Fruit fly (Drosophila melanogaster) whole organism, wandering third instar larva: ENCODE results near the gene Rala.

Experiments used
- Dfd ChIP-seq: fragments of >200 bp; optimal IDR thresholded peaks from 2 replicates; lab custom pipeline; 2017; ENCODE audit warnings: missing biosample characterization, missing genetic modification characterization
- GATAd ChIP-seq: sonication (Bioruptor generic); optimal IDR thresholded peaks from 2 replicates; lab custom pipeline; 2016; ENCODE audit warnings: missing biosample characterization, missing genetic modification characterization
- Hnf4 ChIP-seq: fragments of 200-800 bp; sonication (Bioruptor generic); optimal IDR thresholded peaks from 2 replicates; lab custom pipeline; 2016; ENCODE audit warnings: missing biosample characterization, mild to moderate bottlenecking, missing genetic modification characterization
- Hr78 ChIP-seq: fragments of >200 bp; optimal IDR thresholded peaks from 2 replicates; lab custom pipeline; 2017; ENCODE audit warnings: missing biosample characterization, missing genetic modification characterization
- Jra ChIP-seq: sonication (Bioruptor generic); optimal IDR thresholded peaks from 2 replicates; lab custom pipeline; 2016; ENCODE audit warnings: missing biosample characterization, missing genetic modification characterization
- Myc ChIP-seq: fragments of >200 bp; optimal IDR thresholded peaks from 2 replicates; lab custom pipeline; 2017
- N ChIP-seq: fragments of >200 bp; optimal IDR thresholded peaks from 2 replicates; lab custom pipeline; 2018; ENCODE audit warnings: missing biosample characterization, missing external identifiers, missing genetic modification characterization
- OdsH ChIP-seq: fragments of 200-800 bp; sonication (Bioruptor generic); optimal IDR thresholded peaks from 2 replicates; lab custom pipeline; 2016; ENCODE audit warnings: missing biosample characterization, mild to moderate bottlenecking, missing genetic modification characterization
- Sp1 ChIP-seq: fragments of 200-800 bp; sonication (Bioruptor generic); optimal IDR thresholded peaks from 3 replicates; lab custom pipeline; 2019; ENCODE audit warnings: missing biosample characterization, mild to moderate bottlenecking, missing genetic modification characterization, moderate library complexity
- br ChIP-seq: fragments of 200-800 bp; sonication (Bioruptor generic); optimal IDR thresholded peaks from 2 replicates; lab custom pipeline; 2016; ENCODE audit warnings: missing biosample characterization, missing genetic modification characterization
- foxo ChIP-seq, 2 experiments: fragments of 200-800 bp; sonication (Bioruptor generic); optimal IDR thresholded peaks; 2 replicates in 1 of 2; 3 replicates in 1 of 2; lab custom pipeline; 2016 to 2017; ENCODE audit warnings: missing biosample characterization in 2 of 2, missing genetic modification characterization in 2 of 2
- pan ChIP-seq: fragments of >200 bp; optimal IDR thresholded peaks from 2 replicates; lab custom pipeline; 2017
- psq ChIP-seq: fragments of 200-800 bp; sonication (Bioruptor generic); optimal IDR thresholded peaks from 3 replicates; lab custom pipeline; 2017; ENCODE audit warnings: missing biosample characterization, mild to moderate bottlenecking, missing genetic modification characterization, moderate library complexity
- sage ChIP-seq: fragments of 200-800 bp; sonication (Bioruptor generic); optimal IDR thresholded peaks from 2 replicates; lab custom pipeline; 2016; ENCODE audit warnings: missing biosample characterization, mild to moderate bottlenecking, missing genetic modification characterization

DNA sequence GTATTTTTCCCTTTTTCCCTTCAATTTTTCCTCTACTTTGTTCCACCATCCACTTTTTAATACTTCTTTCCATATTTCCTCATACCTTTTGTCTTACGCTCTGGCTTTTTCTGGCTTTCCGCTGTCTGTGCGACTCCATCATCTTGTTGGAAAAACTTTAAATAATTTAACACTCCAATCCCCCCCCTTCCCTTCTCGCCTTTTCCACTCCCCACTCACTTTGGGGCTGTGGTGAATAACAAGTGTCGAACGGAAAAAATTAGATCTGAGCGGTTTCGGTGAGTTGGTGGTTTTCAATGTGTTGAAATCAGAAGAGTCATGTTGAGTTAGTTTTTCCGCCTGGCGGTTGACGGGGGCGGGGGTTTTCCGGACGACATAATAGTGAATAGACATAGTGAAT is 47.6 kb upstream of the Rala start:
- TF ChIP-seq pan: no peak
- TF ChIP-seq OdsH (GFP tag; lab: Kevin White, UChicago): no peak
- no peak for TF ChIP-seq psq
- TF ChIP-seq Myc (lab: Kevin White, UChicago): no peak
- no peak for TF ChIP-seq br (GFP tag; lab: Kevin White, UChicago)
- no peak for TF ChIP-seq Dfd (GFP tag; lab: Kevin White, UChicago)
- TF ChIP-seq Jra (GFP tag; lab: Kevin White, UChicago): no peak
- TF ChIP-seq foxo (GFP tag; optimal IDR thresholded peaks at IDR 0.05; lab: Kevin White, UChicago): no peak
- no peak for TF ChIP-seq N (GFP tag; lab: Kevin White, UChicago)
- no peak for TF ChIP-seq GATAd
- TF ChIP-seq Sp1 (GFP tag; lab: Kevin White, UChicago): no peak
- TF ChIP-seq Hr78 (GFP tag; lab: Kevin White, UChicago): no peak
- TF ChIP-seq sage (GFP tag; lab: Kevin White, UChicago): no peak
- no peak for TF ChIP-seq Hnf4 (GFP tag; lab: Kevin White, UChicago)
